Fruit fly (Drosophila melanogaster): ENCODE results near the gene CG14455.

- TF ChIP-seq az2 (GFP tag; optimal IDR thresholded peaks at IDR 0.05) (no peak), unc-4 (GFP tag; IDR thresholded peaks at IDR 0.05; ENCODE audit: partially characterized antibody) (no peak), Asciz (GFP tag; optimal IDR thresholded peaks at IDR 0.05) (no peak), pan (optimal IDR thresholded peaks at IDR 0.05) (no peak), pan (GFP tag; optimal IDR thresholded peaks at IDR 0.05 in 1 of 2, IDR thresholded peaks at IDR 0.05 in 1 of 2) (no peak), klu (GFP tag; IDR thresholded peaks at IDR 0.05) (no peak), CG6654 (GFP tag; optimal IDR thresholded peaks at IDR 0.05) (no peak), crc (GFP tag; optimal IDR thresholded peaks at IDR 0.05) (no peak)
Measured at dm6 chr3L:22721991-22722390, 35.1 kb upstream of the CG14455 start, which contains the start of gene CG14451.
